Worm (Caenorhabditis elegans) whole organism, late embryonic: ENCODE data around the gene K01A12.3.

Source experiments
- C38D4.7 ChIP-seq: fragments of 200-800 bp; sonication (Bioruptor generic); optimal IDR thresholded peaks from 2 replicates; lab custom pipeline; 2018; ENCODE audit warnings: mild to moderate bottlenecking, missing genetic modification characterization, moderate library complexity, missing compliant biosample characterization
- T23F11.4 ChIP-seq: fragments of 200-800 bp; sonication (Bioruptor generic); optimal IDR thresholded peaks from 2 replicates; lab custom pipeline; 2018; ENCODE audit warnings: mild to moderate bottlenecking, missing genetic modification characterization, missing compliant biosample characterization
- ahr-1 ChIP-seq: sonication (generic microtip); optimal IDR thresholded peaks from 2 replicates; lab custom pipeline; 2016; ENCODE audit warnings: missing genetic modification characterization, missing compliant biosample characterization
- ceh-19 ChIP-seq: fragments of 200-800 bp; sonication (Bioruptor generic); optimal IDR thresholded peaks from 2 replicates; lab custom pipeline; 2018; ENCODE audit warnings: mild to moderate bottlenecking, missing genetic modification characterization, missing compliant biosample characterization
- ceh-2 ChIP-seq: sonication (generic microtip); optimal IDR thresholded peaks from 2 replicates; lab custom pipeline; 2016; ENCODE audit warnings: missing genotype, missing genetic modification characterization, missing compliant biosample characterization
- ceh-30 ChIP-seq: fragments of 150-350 bp; optimal IDR thresholded peaks from 2 replicates; lab custom pipeline; 2014; ENCODE audit warnings: missing biosample characterization, missing genetic modification characterization
- ceh-34 ChIP-seq: sonication (generic microtip); optimal IDR thresholded peaks from 2 replicates; lab custom pipeline; 2016; ENCODE audit warnings: mild to moderate bottlenecking, missing genetic modification characterization, missing compliant biosample characterization
- ceh-45 ChIP-seq: fragments of 200-800 bp; sonication (Bioruptor generic); IDR thresholded peaks from 2 replicates; pipeline ENCODE4 v1.3.6; 2022; ENCODE audit warnings: missing genetic modification reagents, missing genetic modification characterization, missing compliant biosample characterization
- ceh-6 ChIP-seq: fragments of 200-800 bp; sonication (Bioruptor generic); optimal IDR thresholded peaks from 2 replicates; lab custom pipeline; 2018; ENCODE audit warnings: mild to moderate bottlenecking, missing genetic modification characterization, missing compliant biosample characterization
- che-1 ChIP-seq: sonication (generic microtip); optimal IDR thresholded peaks from 2 replicates; lab custom pipeline; 2016; ENCODE audit warnings: mild to moderate bottlenecking, missing genetic modification characterization, missing compliant biosample characterization
- dmd-4 ChIP-seq: sonication (generic microtip); optimal IDR thresholded peaks from 2 replicates; lab custom pipeline; 2016; ENCODE audit warnings: borderline replicate concordance, missing genetic modification characterization, missing compliant biosample characterization
- dve-1 ChIP-seq: sonication (generic microtip); optimal IDR thresholded peaks from 2 replicates; lab custom pipeline; 2017; ENCODE audit warnings: antibody characterized with exemption, mild to moderate bottlenecking, missing genetic modification characterization, missing compliant biosample characterization
- elt-2 ChIP-seq: sonication (generic microtip); optimal IDR thresholded peaks from 2 replicates; lab custom pipeline; 2016; ENCODE audit warnings: missing genetic modification reagents, missing genetic modification characterization, missing compliant biosample characterization
- elt-4 ChIP-seq: sonication (generic microtip); optimal IDR thresholded peaks from 2 replicates; lab custom pipeline; 2016; ENCODE audit warnings: missing genetic modification characterization, missing compliant biosample characterization
- ets-4 ChIP-seq: sonication (generic microtip); optimal IDR thresholded peaks from 2 replicates; lab custom pipeline; 2016; ENCODE audit warnings: missing genetic modification characterization, missing compliant biosample characterization
- eyg-1 ChIP-seq: sonication (generic microtip); optimal IDR thresholded peaks from 2 replicates; lab custom pipeline; 2016; ENCODE audit warnings: missing genotype, missing genetic modification characterization, missing compliant biosample characterization
- fkh-10 ChIP-seq: fragments of 150-350 bp; optimal IDR thresholded peaks from 2 replicates; lab custom pipeline; 2014; ENCODE audit warnings: missing biosample characterization, missing genetic modification reagents, missing genetic modification characterization
- fkh-6 ChIP-seq: sonication (generic microtip); optimal IDR thresholded peaks from 2 replicates; lab custom pipeline; 2016; ENCODE audit warnings: missing genetic modification characterization, missing compliant biosample characterization
- gmeb-2 ChIP-seq: sonication (generic microtip); optimal IDR thresholded peaks from 2 replicates; lab custom pipeline; 2016; ENCODE audit warnings: missing genetic modification characterization, inconsistent platforms, missing compliant biosample characterization
- hlh-13 ChIP-seq: fragments of 200-800 bp; sonication (Bioruptor generic); optimal IDR thresholded peaks from 2 replicates; lab custom pipeline; 2018; ENCODE audit warnings: mild to moderate bottlenecking, missing genetic modification characterization, missing compliant biosample characterization
- hlh-15 ChIP-seq: sonication (generic microtip); optimal IDR thresholded peaks from 2 replicates; lab custom pipeline; 2016; ENCODE audit warnings: missing genetic modification characterization, missing compliant biosample characterization
- hlh-8 ChIP-seq: sonication (generic microtip); optimal IDR thresholded peaks from 2 replicates; lab custom pipeline; 2016; ENCODE audit warnings: missing genotype, missing genetic modification characterization, missing compliant biosample characterization
- lim-6 ChIP-seq: sonication (generic microtip); optimal IDR thresholded peaks from 2 replicates; lab custom pipeline; 2016; ENCODE audit warnings: missing genetic modification characterization, missing compliant biosample characterization
- lin-11 ChIP-seq: fragments of 200-800 bp; sonication (Bioruptor generic); optimal IDR thresholded peaks from 2 replicates; lab custom pipeline; 2018; ENCODE audit warnings: mild to moderate bottlenecking, missing genetic modification characterization, missing compliant biosample characterization
- nhr-232 ChIP-seq: sonication (generic microtip); optimal IDR thresholded peaks from 2 replicates; lab custom pipeline; 2016; ENCODE audit warnings: missing genetic modification characterization, missing compliant biosample characterization
- npax-4 ChIP-seq: sonication (generic microtip); optimal IDR thresholded peaks from 2 replicates; lab custom pipeline; 2016; ENCODE audit warnings: missing genetic modification characterization, missing compliant biosample characterization
- odd-2 ChIP-seq: sonication (generic microtip); optimal IDR thresholded peaks from 2 replicates; lab custom pipeline; 2017; ENCODE audit warnings: antibody characterized with exemption, mild to moderate bottlenecking, missing genetic modification characterization, missing compliant biosample characterization
- pag-3 ChIP-seq: sonication (generic microtip); optimal IDR thresholded peaks from 2 replicates; lab custom pipeline; 2016; ENCODE audit warnings: missing compliant biosample characterization, missing genetic modification characterization, borderline replicate concordance
- pat-9 ChIP-seq: fragments of 200-800 bp; sonication (Bioruptor generic); optimal IDR thresholded peaks from 2 replicates; lab custom pipeline; 2018; ENCODE audit warnings: mild to moderate bottlenecking, missing genetic modification characterization, moderate library complexity, missing compliant biosample characterization
- pax-1 ChIP-seq: fragments of 150-350 bp; optimal IDR thresholded peaks from 2 replicates; lab custom pipeline; 2014; ENCODE audit warnings: missing biosample characterization, missing genetic modification characterization
- pha-2 ChIP-seq: sonication (generic microtip); optimal IDR thresholded peaks from 2 replicates; lab custom pipeline; 2017; ENCODE audit warnings: mild to moderate bottlenecking, missing genetic modification characterization, missing compliant biosample characterization
- pqm-1 ChIP-seq: sonication (generic microtip); optimal IDR thresholded peaks from 2 replicates; lab custom pipeline; 2016; ENCODE audit warnings: missing genetic modification characterization, missing compliant biosample characterization
- sox-2 ChIP-seq: fragments of 200-800 bp; sonication (Bioruptor generic); IDR thresholded peaks from 2 replicates; pipeline ENCODE4 v1.3.6; 2022; ENCODE audit warnings: missing genetic modification reagents, missing genetic modification characterization, missing compliant biosample characterization
- sox-4 ChIP-seq: sonication (generic microtip); optimal IDR thresholded peaks from 2 replicates; lab custom pipeline; 2017; ENCODE audit warnings: mild to moderate bottlenecking, missing genetic modification characterization, inconsistent platforms, missing compliant biosample characterization
- syd-9 ChIP-seq: sonication (generic microtip); optimal IDR thresholded peaks from 2 replicates; lab custom pipeline; 2016; ENCODE audit warnings: mild to moderate bottlenecking, missing genetic modification characterization, moderate library complexity, missing compliant biosample characterization
- tbx-2 ChIP-seq: sonication (generic microtip); optimal IDR thresholded peaks from 2 replicates; lab custom pipeline; 2016; ENCODE audit warnings: missing genetic modification characterization, missing compliant biosample characterization
- ttx-3 ChIP-seq: sonication (generic microtip); optimal IDR thresholded peaks from 2 replicates; lab custom pipeline; 2016; ENCODE audit warnings: missing genetic modification reagents, missing genetic modification characterization, missing compliant biosample characterization
- unc-3 ChIP-seq, 2 experiments: fragments of 200-800 bp in 1 of 2; sonication (Bioruptor generic) in 1 of 2; sonication (generic microtip) in 1 of 2; conservative IDR thresholded peaks in 1 of 2; optimal IDR thresholded peaks in 1 of 2; 2 replicates each; pipeline versions ENCODE4 v1.3.6 to Lab custom; 2016 to 2022; ENCODE audit warnings: missing compliant biosample characterization in 2 of 2, missing genetic modification characterization in 2 of 2, missing genetic modification reagents in 1 of 2
- unc-55 ChIP-seq: sonication (generic microtip); optimal IDR thresholded peaks from 2 replicates; lab custom pipeline; 2017; ENCODE audit warnings: missing biosample characterization, missing genetic modification reagents, missing genetic modification characterization
- zip-5 ChIP-seq: sonication (generic microtip); optimal IDR thresholded peaks from 2 replicates; lab custom pipeline; 2016; ENCODE audit warnings: missing genetic modification characterization, missing compliant biosample characterization

The K01A12.3 gene

DNA sequence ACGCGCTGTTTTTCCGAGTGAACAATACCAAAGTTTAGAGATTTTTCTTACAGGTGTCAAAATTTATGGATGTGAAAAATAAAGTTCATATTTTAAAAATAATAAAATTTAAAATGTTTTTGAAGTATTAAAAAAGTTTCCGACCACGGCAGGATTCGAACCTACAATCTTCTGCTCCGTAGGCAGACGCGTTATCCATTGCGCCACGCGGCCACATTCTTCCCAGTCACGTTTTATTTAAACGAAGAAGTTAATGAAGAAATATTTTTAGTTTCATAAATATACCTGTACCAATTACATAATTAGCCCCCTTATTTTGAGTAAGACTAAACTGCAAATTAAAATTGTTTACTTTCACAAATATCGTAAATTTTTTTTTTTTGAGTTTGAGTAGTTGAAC lies 15.7 kb upstream of the K01A12.3 start:
- no peak for TF ChIP-seq ceh-45
- TF ChIP-seq hlh-8 (tag; lab: Kevin White, UChicago): no peak
- TF ChIP-seq elt-4 (tag; lab: Kevin White, UChicago): no peak
- no peak for TF ChIP-seq dve-1 (tag; lab: Kevin White, UChicago)
- TF ChIP-seq, all 69 proteins: peak for 0

DNA sequence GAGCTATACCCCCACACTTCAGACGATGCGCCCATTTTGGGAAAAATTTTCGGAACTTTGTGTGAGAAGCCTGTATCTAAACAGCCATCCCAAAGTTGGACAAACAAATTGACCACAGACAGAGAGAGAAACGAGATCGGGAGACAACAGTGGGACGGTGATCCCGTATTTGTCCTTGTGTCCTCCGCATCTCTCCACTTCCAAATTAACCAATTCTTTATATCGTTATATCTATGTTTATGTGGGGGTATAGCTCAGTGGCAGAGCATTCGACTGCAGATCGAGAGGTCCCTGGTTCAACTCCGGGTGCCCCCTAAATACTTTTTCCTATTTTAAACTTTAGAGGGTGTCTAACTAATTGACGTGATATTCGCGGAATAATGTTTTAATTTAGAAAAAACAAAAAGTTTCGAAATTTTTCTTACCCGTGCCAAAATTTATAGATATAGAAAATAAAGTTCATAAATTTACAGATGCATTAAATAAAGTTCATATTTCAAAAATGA lies 13.7 kb upstream of the K01A12.3 start:
- TF ChIP-seq odd-2 (no peak), sox-4 (tag; lab: Kevin White, UChicago) (peak; percentile 56), ceh-30 (no peak), fkh-6 (tag; lab: Kevin White, UChicago) (peak; percentile 63), hlh-13 (peak; percentile 19), pag-3 (tag; lab: Kevin White, UChicago) (no peak), sox-2 (GFP tag; lab: Robert Waterston, UW) (peak; percentile 55), tbx-2 (tag; lab: Kevin White, UChicago) (peak; percentile 43), ttx-3 (tag; lab: Kevin White, UChicago) (peak; percentile 48), pqm-1 (tag; lab: Kevin White, UChicago) (no peak), elt-2 (peak; percentile 51), pha-2 (tag; lab: Kevin White, UChicago) (peak; percentile 78), ceh-45 (peak; percentile 23; the same call in 1 of the 2 replicates), ceh-34 (tag; lab: Kevin White, UChicago) (peak; percentile 32), dmd-4 (tag; lab: Kevin White, UChicago) (no peak), C38D4.7 (GFP tag; lab: Kevin White, UChicago) (peak; percentile 68), eyg-1 (tag; lab: Kevin White, UChicago) (peak; percentile 9), lin-11 (tag; lab: Kevin White, UChicago) (peak; percentile 11), gmeb-2 (tag; lab: Kevin White, UChicago) (peak; percentile 69), ets-4 (tag; lab: Kevin White, UChicago) (no peak), npax-4 (peak; percentile 28), T23F11.4 (GFP tag; lab: Kevin White, UChicago) (peak; percentile 47), lim-6 (no peak), zip-5 (tag; lab: Kevin White, UChicago) (peak; percentile 38), ceh-6 (GFP tag; lab: Kevin White, UChicago) (peak; percentile 63), ceh-2 (peak; percentile 10), ceh-19 (GFP tag; lab: Kevin White, UChicago) (peak; percentile 69), unc-3 (GFP tag; conservative IDR thresholded peaks at IDR 0.05; lab: Robert Waterston, UW) (peak; percentile 48; the same call in 1 of the 2 replicates), unc-3 (tag; optimal IDR thresholded peaks at IDR 0.05; lab: Kevin White, UChicago) (peak; percentile 18), che-1 (tag; lab: Kevin White, UChicago) (peak; percentile 1), syd-9 (tag; lab: Kevin White, UChicago) (peak; percentile 27), ahr-1 (no peak), hlh-15 (peak; percentile 54), pat-9 (tag; lab: Kevin White, UChicago) (peak; percentile 37), nhr-232 (tag; lab: Kevin White, UChicago) (peak; percentile 58), hlh-8 (tag; lab: Kevin White, UChicago) (no peak), unc-55 (no peak), fkh-10 (GFP tag; lab: Kevin White, UChicago) (no peak), pax-1 (tag; lab: Kevin White, UChicago) (no peak)
